Fruit fly (Drosophila melanogaster): ENCODE results near the gene LManVI.

LManVI gene

dm6 chr2L:8739984-8740756 lies 40.9 kb downstream of the LManVI start, which contains the start of gene raw (continued):
- TF ChIP-seq Ets65A (GFP tag) (no peak), psq (GFP tag; optimal IDR thresholded peaks at IDR 0.05) (no peak), CG2678 (tag; optimal IDR thresholded peaks at IDR 0.05) (peak; percentile 18), CG4707 (GFP tag; optimal IDR thresholded peaks at IDR 0.05) (no peak), CG17385 (GFP tag; optimal IDR thresholded peaks at IDR 0.05) (peak; percentile 52), slp2 (GFP tag; optimal IDR thresholded peaks at IDR 0.05) (no peak), Sry-δ (GFP tag; optimal IDR thresholded peaks at IDR 0.05) (no peak), CG43689 (GFP tag; IDR thresholded peaks at IDR 0.05) (no peak), E2f2 (GFP tag; IDR thresholded peaks at IDR 0.05) (0 out of 2 replicates have a peak, but pooled peaks have one; percentile 10), zen (tag; optimal IDR thresholded peaks at IDR 0.05) (no peak), Aef1 (GFP tag; IDR thresholded peaks at IDR 0.05) (peak; percentile 58; the same call in 2 of the 3 replicates), CG6654 (GFP tag; optimal IDR thresholded peaks at IDR 0.05) (no peak), CG32767 (GFP tag; IDR thresholded peaks at IDR 0.05) (no peak), wor (GFP tag; IDR thresholded peaks at IDR 0.05) (no peak), Lim3 (GFP tag; IDR thresholded peaks at IDR 0.05) (no peak), CG31441 (GFP tag; IDR thresholded peaks at IDR 0.05) (no peak), Fer2 (tag; optimal IDR thresholded peaks at IDR 0.05) (no peak), CG4730 (GFP tag; IDR thresholded peaks at IDR 0.05) (no peak), CG9609 (GFP tag; optimal IDR thresholded peaks at IDR 0.05) (no peak), zfh1 (GFP tag; IDR thresholded peaks at IDR 0.05) (no peak), CG13123 (GFP tag; optimal IDR thresholded peaks at IDR 0.05) (no peak), CG10431 (GFP tag; optimal IDR thresholded peaks at IDR 0.05) (peak; percentile 48), CG5245 (GFP tag; optimal IDR thresholded peaks at IDR 0.05) (no peak), ERR (GFP tag; optimal IDR thresholded peaks at IDR 0.05) (no peak), CG13624 (GFP tag; optimal IDR thresholded peaks at IDR 0.05) (peak; percentile 50), HHEX (GFP tag; optimal IDR thresholded peaks at IDR 0.05) (no peak), lov (optimal IDR thresholded peaks at IDR 0.05) (no peak), lov (GFP tag; IDR thresholded peaks at IDR 0.05) (0 out of 3 replicates have a peak, but pooled peaks have one; percentile 28), ewg (GFP tag; optimal IDR thresholded peaks at IDR 0.05) (no peak), Ravus (GFP tag; IDR thresholded peaks at IDR 0.05) (no peak), CG1647 (GFP tag; optimal IDR thresholded peaks at IDR 0.05) (no peak), Mad (GFP tag; optimal IDR thresholded peaks at IDR 0.05) (no peak), dati (GFP tag; IDR thresholded peaks at IDR 0.05) (no peak), Mrtf (GFP tag; IDR thresholded peaks at IDR 0.05) (no peak), Dref (GFP tag; IDR thresholded peaks at IDR 0.05) (no peak), emc (GFP tag; optimal IDR thresholded peaks at IDR 0.05) (no peak), Mes4 (GFP tag; optimal IDR thresholded peaks at IDR 0.05) (no peak), Chrac-16 (GFP tag; optimal IDR thresholded peaks at IDR 0.05) (no peak), cad (GFP tag; optimal IDR thresholded peaks at IDR 0.05) (no peak), HmgZ (tag; optimal IDR thresholded peaks at IDR 0.05) (no peak), caup (GFP tag; optimal IDR thresholded peaks at IDR 0.05; ENCODE audit: severe bottlenecking) (peak; percentile 37), unc-4 (GFP tag; IDR thresholded peaks at IDR 0.05; ENCODE audit: partially characterized antibody) (no peak), CG8089 (GFP tag; optimal IDR thresholded peaks at IDR 0.05) (no peak), CG32772 (GFP tag; IDR thresholded peaks at IDR 0.05) (no peak), slou (GFP tag; optimal IDR thresholded peaks at IDR 0.05) (no peak), stc (GFP tag; IDR thresholded peaks at IDR 0.05) (no peak), tll (GFP tag; optimal IDR thresholded peaks at IDR 0.05) (no peak), CG1529 (GFP tag; optimal IDR thresholded peaks at IDR 0.05) (no peak), Abd-B (GFP tag; optimal IDR thresholded peaks at IDR 0.05) (no peak), CG15696 (tag; optimal IDR thresholded peaks at IDR 0.05) (no peak), pho (GFP tag; optimal IDR thresholded peaks at IDR 0.05) (no peak)

Data from whole organism, embryonic.